Fruit fly (Drosophila melanogaster) whole organism, embryonic: ENCODE data around the gene CG45100.

Source experiments
- Blimp-1 ChIP-seq: fragments of 200-800 bp; sonication (Bioruptor generic); optimal IDR thresholded peaks from 3 replicates; lab custom pipeline; 2018; ENCODE audit warnings: missing biosample characterization, missing genetic modification characterization, mild to moderate bottlenecking, moderate library complexity, missing genetic modification reagents
- CG10321 ChIP-seq: fragments of 200-800 bp; sonication (Bioruptor generic); IDR thresholded peaks from 2 replicates; pipeline ENCODE4 v1.3.6; 2022; ENCODE audit warnings: missing biosample characterization, missing genetic modification characterization
- CG11456 ChIP-seq: fragments of 200-800 bp; sonication (Bioruptor generic); IDR thresholded peaks from 3 replicates; pipeline ENCODE4 v1.3.6; 2022; ENCODE audit warnings: missing biosample characterization, missing genetic modification characterization
- CG12299 ChIP-seq: fragments of 200-800 bp; sonication (Bioruptor generic); optimal IDR thresholded peaks from 2 replicates; lab custom pipeline; 2018; ENCODE audit warnings: missing biosample characterization, mild to moderate bottlenecking, missing genetic modification characterization
- CG13894 ChIP-seq: fragments of 200-800 bp; sonication (Bioruptor generic); optimal IDR thresholded peaks from 3 replicates; lab custom pipeline; 2018; ENCODE audit warnings: missing biosample characterization, mild to moderate bottlenecking, missing genetic modification characterization, moderate library complexity
- CG15011 ChIP-seq: fragments of 200-800 bp; sonication (Bioruptor generic); optimal IDR thresholded peaks from 3 replicates; lab custom pipeline; 2018; ENCODE audit warnings: missing biosample characterization, mild to moderate bottlenecking, missing genetic modification characterization
- CG16863 ChIP-seq: fragments of 200-800 bp; sonication (Bioruptor generic); optimal IDR thresholded peaks from 3 replicates; lab custom pipeline; 2016; ENCODE audit warnings: missing biosample characterization, missing genetic modification characterization
- CG17328 ChIP-seq: fragments of 200-800 bp; sonication (Bioruptor generic); IDR thresholded peaks from 2 replicates; pipeline ENCODE4 v1.3.6; 2022; ENCODE audit warnings: missing biosample characterization, missing genetic modification characterization
- CG17568 ChIP-seq: fragments of 200-800 bp; sonication (Bioruptor generic); optimal IDR thresholded peaks from 2 replicates; lab custom pipeline; 2018; ENCODE audit warnings: missing biosample characterization, mild to moderate bottlenecking, missing genetic modification characterization, moderate library complexity
- CG17612 ChIP-seq: fragments of 200-800 bp; sonication (Bioruptor generic); IDR thresholded peaks from 2 replicates; pipeline ENCODE4 v1.3.6; 2022; ENCODE audit warnings: missing biosample characterization, missing genetic modification characterization
- CG17802 ChIP-seq: fragments of 200-800 bp; sonication (Bioruptor generic); optimal IDR thresholded peaks from 2 replicates; lab custom pipeline; 2018; ENCODE audit warnings: missing biosample characterization, mild to moderate bottlenecking, missing genetic modification characterization, moderate library complexity
- CG17912 ChIP-seq: fragments of 200-800 bp; sonication (Bioruptor generic); optimal IDR thresholded peaks from 2 replicates; lab custom pipeline; 2018; ENCODE audit warnings: missing biosample characterization, mild to moderate bottlenecking, missing genetic modification characterization
- CG18599 ChIP-seq: fragments of 200-800 bp; sonication (Bioruptor generic); optimal IDR thresholded peaks from 3 replicates; lab custom pipeline; 2017; ENCODE audit warnings: missing biosample characterization, missing genetic modification characterization, mild to moderate bottlenecking, moderate library complexity, missing genetic modification reagents
- CG2129 ChIP-seq: fragments of 200-800 bp; sonication (Bioruptor generic); IDR thresholded peaks from 2 replicates; pipeline ENCODE4 v1.3.6; 2022; ENCODE audit warnings: missing biosample characterization, missing genetic modification characterization; ENCODE audit not compliant: partially characterized antibody
- CG2199 ChIP-seq: fragments of 200-800 bp; sonication (Bioruptor generic); IDR thresholded peaks from 3 replicates; pipeline ENCODE4 v1.3.6; 2022; ENCODE audit warnings: missing biosample characterization, missing genetic modification characterization
- CG32532 ChIP-seq: fragments of 200-800 bp; sonication (Bioruptor generic); IDR thresholded peaks from 2 replicates; pipeline ENCODE4 v1.3.6; 2022; ENCODE audit warnings: missing biosample characterization, missing genetic modification characterization
- CG33557 ChIP-seq: fragments of 200-800 bp; sonication (Bioruptor generic); optimal IDR thresholded peaks from 2 replicates; lab custom pipeline; 2019; ENCODE audit warnings: missing biosample characterization, mild to moderate bottlenecking, missing genetic modification characterization, moderate library complexity
- CG4282 ChIP-seq: fragments of 200-800 bp; sonication (Bioruptor generic); optimal IDR thresholded peaks from 2 replicates; lab custom pipeline; 2016; ENCODE audit warnings: missing biosample characterization, missing genetic modification characterization
- CG4820 ChIP-seq: fragments of 200-800 bp; sonication (Bioruptor generic); optimal IDR thresholded peaks from 3 replicates; lab custom pipeline; 2016; ENCODE audit warnings: missing biosample characterization, missing genetic modification characterization
- CG6175 ChIP-seq: fragments of 200-800 bp; sonication (Bioruptor generic); IDR thresholded peaks from 3 replicates; pipeline ENCODE4 v1.3.6; 2022; ENCODE audit warnings: missing biosample characterization, missing genetic modification characterization
- CG8290 ChIP-seq, 3 experiments: fragments of 200-800 bp; sonication (Bioruptor generic); optimal IDR thresholded peaks; 2 replicates each; lab custom pipeline; 2016 to 2019; ENCODE audit warnings: missing biosample characterization in 3 of 3, missing genetic modification characterization in 3 of 3, mild to moderate bottlenecking in 2 of 3, moderate library complexity in 1 of 3
- Hand ChIP-seq: fragments of 200-800 bp; sonication (Bioruptor generic); optimal IDR thresholded peaks from 2 replicates; lab custom pipeline; 2017; ENCODE audit warnings: mild to moderate bottlenecking, missing biosample characterization, missing genetic modification reagents, missing genetic modification characterization
- Hr3 ChIP-seq: fragments of 200-800 bp; sonication (Bioruptor generic); optimal IDR thresholded peaks from 3 replicates; lab custom pipeline; 2016; ENCODE audit warnings: missing biosample characterization, missing genetic modification characterization
- Max ChIP-seq: fragments of 200-800 bp; sonication (Bioruptor generic); optimal IDR thresholded peaks from 2 replicates; lab custom pipeline; 2016; ENCODE audit warnings: missing biosample characterization, mild to moderate bottlenecking, missing genetic modification characterization
- NC2α ChIP-seq: fragments of 200-800 bp; sonication (Bioruptor generic); optimal IDR thresholded peaks from 2 replicates; lab custom pipeline; 2016; ENCODE audit warnings: missing biosample characterization, missing genetic modification characterization
- NC2β ChIP-seq: fragments of 200-800 bp; sonication (Bioruptor generic); optimal IDR thresholded peaks from 2 replicates; lab custom pipeline; 2016; ENCODE audit warnings: missing biosample characterization, missing genetic modification characterization
- Pdp1 ChIP-seq, 2 experiments: fragments of 200-800 bp; sonication (Bioruptor generic); optimal IDR thresholded peaks; 3 replicates each; lab custom pipeline; 2016; ENCODE audit warnings: missing biosample characterization in 2 of 2, missing genetic modification characterization in 2 of 2, mild to moderate bottlenecking in 1 of 2, moderate library complexity in 1 of 2
- Ptx1 ChIP-seq: fragments of 200-800 bp; sonication (Bioruptor generic); IDR thresholded peaks from 2 replicates; pipeline ENCODE4 v1.3.6; 2022; ENCODE audit warnings: missing biosample characterization, missing genetic modification characterization
- Stat92E ChIP-seq, 3 experiments: fragments of >200 bp in 2 of 3; fragments of 200-800 bp in 1 of 3; sonication (Bioruptor generic) in 1 of 3; optimal IDR thresholded peaks; 2 replicates each; lab custom pipeline; 2017 to 2019; ENCODE audit warnings: missing biosample characterization in 3 of 3, missing genetic modification characterization in 3 of 3, mild to moderate bottlenecking in 1 of 3, moderate library complexity in 1 of 3
- Taf1 ChIP-seq: fragments of 200-800 bp; sonication (Bioruptor generic); IDR thresholded peaks from 2 replicates; pipeline ENCODE4 v1.3.6; 2022; ENCODE audit warnings: missing biosample characterization, missing genetic modification characterization
- YL-1 ChIP-seq: fragments of 200-800 bp; sonication (Bioruptor generic); optimal IDR thresholded peaks from 3 replicates; lab custom pipeline; 2017; ENCODE audit warnings: missing biosample characterization, mild to moderate bottlenecking, missing genetic modification characterization
- bab2 ChIP-seq: fragments of 200-800 bp; sonication (Bioruptor generic); optimal IDR thresholded peaks from 2 replicates; lab custom pipeline; 2016; ENCODE audit warnings: missing biosample characterization, missing genetic modification characterization
- crol ChIP-seq: fragments of 200-800 bp; sonication (Bioruptor generic); IDR thresholded peaks from 2 replicates; pipeline ENCODE4 v1.3.6; 2022; ENCODE audit warnings: missing biosample characterization, missing genetic modification characterization
- dmrt99B ChIP-seq: fragments of 200-800 bp; sonication (Bioruptor generic); optimal IDR thresholded peaks from 2 replicates; lab custom pipeline; 2018; ENCODE audit warnings: missing biosample characterization, mild to moderate bottlenecking, missing genetic modification characterization, moderate library complexity
- en ChIP-seq: fragments of 200-800 bp; sonication (Bioruptor generic); optimal IDR thresholded peaks from 2 replicates; lab custom pipeline; 2016; ENCODE audit warnings: missing biosample characterization, missing genetic modification characterization
- exex ChIP-seq: fragments of 200-800 bp; sonication (Bioruptor generic); optimal IDR thresholded peaks from 4 replicates; lab custom pipeline; 2018; ENCODE audit warnings: missing biosample characterization, mild to moderate bottlenecking, missing genetic modification characterization, moderate library complexity
- gsb ChIP-seq: fragments of 200-800 bp; sonication (Bioruptor generic); IDR thresholded peaks from 2 replicates; pipeline ENCODE4 v1.3.6; 2022; ENCODE audit warnings: missing biosample characterization, missing genetic modification characterization
- gsb-n ChIP-seq: fragments of 200-800 bp; sonication (Bioruptor generic); optimal IDR thresholded peaks from 3 replicates; lab custom pipeline; 2018; ENCODE audit warnings: missing biosample characterization, mild to moderate bottlenecking, missing genetic modification characterization
- jigr1 ChIP-seq: fragments of 200-800 bp; sonication (Bioruptor generic); IDR thresholded peaks from 3 replicates; pipeline ENCODE4 v1.3.6; 2022; ENCODE audit warnings: missing biosample characterization, missing genetic modification characterization
- lbe ChIP-seq: fragments of 200-800 bp; sonication (Bioruptor generic); optimal IDR thresholded peaks from 2 replicates; lab custom pipeline; 2016; ENCODE audit warnings: missing biosample characterization, mild to moderate bottlenecking, missing genetic modification characterization
- mld ChIP-seq: fragments of 200-800 bp; sonication (Bioruptor generic); IDR thresholded peaks from 3 replicates; pipeline ENCODE4 v1.3.6; 2022; ENCODE audit warnings: missing biosample characterization, missing genetic modification characterization; ENCODE audit not compliant: partially characterized antibody
- pb ChIP-seq: fragments of 200-800 bp; sonication (Bioruptor generic); optimal IDR thresholded peaks from 3 replicates; lab custom pipeline; 2016; ENCODE audit warnings: missing biosample characterization, missing genetic modification characterization
- pita ChIP-seq: fragments of 200-800 bp; sonication (Bioruptor generic); optimal IDR thresholded peaks from 2 replicates; lab custom pipeline; 2017; ENCODE audit warnings: missing biosample characterization, mild to moderate bottlenecking, missing genetic modification characterization
- pnt ChIP-seq: fragments of 200-800 bp; sonication (Bioruptor generic); optimal IDR thresholded peaks from 3 replicates; lab custom pipeline; 2016; ENCODE audit warnings: missing biosample characterization, missing genetic modification characterization
- sima ChIP-seq: fragments of 200-800 bp; sonication (Bioruptor generic); optimal IDR thresholded peaks from 2 replicates; lab custom pipeline; 2016; ENCODE audit warnings: missing biosample characterization, missing genetic modification characterization
- slou ChIP-seq: fragments of 200-800 bp; sonication (Bioruptor generic); optimal IDR thresholded peaks from 3 replicates; lab custom pipeline; 2016; ENCODE audit warnings: missing biosample characterization, missing genetic modification characterization
- tin ChIP-seq: fragments of 200-800 bp; sonication (Bioruptor generic); optimal IDR thresholded peaks from 3 replicates; lab custom pipeline; 2016; ENCODE audit warnings: missing biosample characterization, missing genetic modification characterization
- unpg ChIP-seq: fragments of 200-800 bp; sonication (Bioruptor generic); optimal IDR thresholded peaks from 3 replicates; lab custom pipeline; 2018; ENCODE audit warnings: missing biosample characterization, mild to moderate bottlenecking, missing genetic modification characterization, moderate library complexity
- zfh2 ChIP-seq: fragments of 200-800 bp; sonication (Bioruptor generic); optimal IDR thresholded peaks from 2 replicates; lab custom pipeline; 2016; ENCODE audit warnings: missing biosample characterization, missing genetic modification characterization

CG45100 gene

dm6 chr3R:5463199-5463949 is 11.0 kb downstream of the CG45100 start (continued):
- no peak for TF ChIP-seq en (GFP tag; lab: Kevin White, UChicago)
- no peak for TF ChIP-seq CG33557
- TF ChIP-seq CG10321 (GFP tag; lab: Robert Waterston, UW), result no peak
- no peak for TF ChIP-seq Ptx1 (GFP tag; lab: Robert Waterston, UW)
- peak; percentile 82; the same call in 2 of the 3 replicates for TF ChIP-seq CG6175
- TF ChIP-seq Stat92E (GFP tag; optimal IDR thresholded peaks at IDR 0.05; lab: Kevin White, UChicago), result peak in 1 of 3 experiments; percentile 30
- TF ChIP-seq CG18599 (GFP tag; lab: Kevin White, UChicago), result no peak
- TF ChIP-seq CG17568 (GFP tag; lab: Kevin White, UChicago), result no peak
- no peak for TF ChIP-seq CG4282 (GFP tag; lab: Kevin White, UChicago)
- no peak for TF ChIP-seq Hand (GFP tag; lab: Kevin White, UChicago)
- TF ChIP-seq lbe (GFP tag; lab: Kevin White, UChicago), result no peak
- no peak for TF ChIP-seq jigr1 (GFP tag; lab: Robert Waterston, UW)
- no peak for TF ChIP-seq pita (GFP tag; lab: Kevin White, UChicago)
- TF ChIP-seq zfh2 (GFP tag; lab: Kevin White, UChicago), result no peak
- TF ChIP-seq Pdp1 (GFP tag; optimal IDR thresholded peaks at IDR 0.05; lab: Kevin White, UChicago), result peak in 1 of 2 experiments; percentile 66
- no peak for TF ChIP-seq gsb-n (tag; lab: Kevin White, UChicago)
- TF ChIP-seq CG2129 (GFP tag; lab: Robert Waterston, UW), result no peak
- TF ChIP-seq Taf1 (GFP tag; lab: Robert Waterston, UW), result no peak
- no peak for TF ChIP-seq gsb (GFP tag; lab: Robert Waterston, UW)
- no peak for TF ChIP-seq Max
- TF ChIP-seq sima (GFP tag; lab: Kevin White, UChicago), result no peak
- peak; percentile 43 for TF ChIP-seq YL-1 (GFP tag; lab: Kevin White, UChicago)
- no peak for TF ChIP-seq CG11456
- TF ChIP-seq CG8290 (GFP tag; optimal IDR thresholded peaks at IDR 0.05; lab: Kevin White, UChicago), result no peak
- TF ChIP-seq CG8290 (tag; optimal IDR thresholded peaks at IDR 0.05; lab: Kevin White, UChicago), result no peak
- no peak for TF ChIP-seq NC2β (GFP tag; lab: Kevin White, UChicago)
- no peak for TF ChIP-seq pnt (GFP tag; lab: Kevin White, UChicago)
- 0 out of 2 replicates have a peak, but pooled peaks have one; percentile 34 for TF ChIP-seq CG32532 (GFP tag; lab: Robert Waterston, UW)
- TF ChIP-seq CG15011 (GFP tag; lab: Kevin White, UChicago), result no peak
- TF ChIP-seq CG12299, result no peak
- TF ChIP-seq CG17612 (GFP tag; lab: Robert Waterston, UW), result no peak
- no peak for TF ChIP-seq Blimp-1
- no peak for TF ChIP-seq slou
- no peak for TF ChIP-seq bab2
- TF ChIP-seq tin (GFP tag; lab: Kevin White, UChicago), result no peak
- TF ChIP-seq CG2199, result no peak
- no peak for TF ChIP-seq CG17912 (GFP tag; lab: Kevin White, UChicago)
- no peak for TF ChIP-seq CG16863
- TF ChIP-seq CG17328 (GFP tag; lab: Robert Waterston, UW), result 0 out of 2 replicates have a peak, but pooled peaks have one; percentile 20
- no peak for TF ChIP-seq dmrt99B (tag; lab: Kevin White, UChicago)
- TF ChIP-seq CG13894 (tag; lab: Kevin White, UChicago), result no peak
- no peak for TF ChIP-seq CG17802
- peak; percentile 86 for TF ChIP-seq crol (GFP tag; lab: Robert Waterston, UW)
- no peak for TF ChIP-seq Hr3 (GFP tag; lab: Kevin White, UChicago)
- TF ChIP-seq mld, result no peak
- TF ChIP-seq exex (tag; lab: Kevin White, UChicago), result no peak
- TF ChIP-seq unpg (GFP tag; lab: Kevin White, UChicago), result no peak
- no peak for TF ChIP-seq CG4820 (GFP tag; lab: Kevin White, UChicago)
- TF ChIP-seq NC2α (GFP tag; lab: Kevin White, UChicago), result no peak
- TF ChIP-seq pb (GFP tag; lab: Kevin White, UChicago), result no peak
